Fruit fly (Drosophila melanogaster) ovary, adult (tissue): ENCODE results near the gene Cpr30B.
A peak's percentile ranks its signal among the peaks of the same experiment; 100 is the strongest.

ENCODE experiments used
- CG17801 ChIP-seq: fragments of 200-800 bp; optimal IDR thresholded peaks from 2 replicates; lab custom pipeline; 2019; ENCODE audit warnings: missing biosample characterization, mild to moderate bottlenecking, missing genetic modification characterization, moderate library complexity; ENCODE audit not compliant: partially characterized antibody

Gene Cpr30B

dm6 chr2L:9545511-9545910, 2.8 kb downstream of the Cpr30B start, which contains the start of gene CG13114:
CG13114 (plus strand) TSS chr2L:9545811.
- TF ChIP-seq CG17801 (GFP tag; lab: Kevin White, UChicago): peak; percentile 7

dm6 chr2L:9550880-9551279, 8.2 kb downstream of the Cpr30B start:
- TF ChIP-seq CG17801 (GFP tag; lab: Kevin White, UChicago): no peak

- TF ChIP-seq CG17801 (GFP tag; lab: Kevin White, UChicago): no peak
These were observed 15.2 kb downstream of the Cpr30B start for dm6 chr2L:9557858-9558257.

dm6 chr2L:9560045-9560587, 17.4 kb downstream of the Cpr30B start:
- no peak for TF ChIP-seq CG17801 (GFP tag; lab: Kevin White, UChicago)

- TF ChIP-seq CG17801 (GFP tag; lab: Kevin White, UChicago): no peak
These were observed 20.0 kb downstream of the Cpr30B start for dm6 chr2L:9562713-9563112.

dm6 chr2L:9564527-9564926, 21.8 kb downstream of the Cpr30B start:
- TF ChIP-seq CG17801 (GFP tag; lab: Kevin White, UChicago): no peak

- no peak for TF ChIP-seq CG17801 (GFP tag; lab: Kevin White, UChicago)
These were observed 22.7 kb downstream of the Cpr30B start, which contains the start of gene CG46468 for dm6 chr2L:9565387-9565786. CG46468 (minus strand) TSS chr2L:9565438.

- no peak for TF ChIP-seq CG17801 (GFP tag; lab: Kevin White, UChicago)
These were observed 24.0 kb downstream of the Cpr30B start, which contains the start of gene jp for dm6 chr2L:9566656-9567055. jp (minus strand) TSS chr2L:9566750.

- peak; percentile 93 for TF ChIP-seq CG17801 (GFP tag; lab: Kevin White, UChicago)
These were observed 24.7 kb downstream of the Cpr30B start for dm6 chr2L:9567398-9567856.

- peak; percentile 95 for TF ChIP-seq CG17801 (GFP tag; lab: Kevin White, UChicago)
These were observed 25.8 kb downstream of the Cpr30B start, which contains the start of gene brwl for dm6 chr2L:9568360-9569088. brwl (plus strand) TSS chr2L:9568890.

- TF ChIP-seq CG17801 (GFP tag; lab: Kevin White, UChicago): no peak
These were observed 26.5 kb downstream of the Cpr30B start for dm6 chr2L:9569131-9569530.

- TF ChIP-seq CG17801 (GFP tag; lab: Kevin White, UChicago): peak; percentile 98
These were observed 27.1 kb downstream of the Cpr30B start for dm6 chr2L:9569588-9570434.

dm6 chr2L:9570673-9571193, 28.1 kb downstream of the Cpr30B start:
- TF ChIP-seq CG17801 (GFP tag; lab: Kevin White, UChicago): peak; percentile 87

- TF ChIP-seq CG17801 (GFP tag; lab: Kevin White, UChicago): peak; percentile 78
These were observed 33.7 kb downstream of the Cpr30B start, which contains the start of gene Mtpalpha for dm6 chr2L:9576269-9576933. Mtpalpha (minus strand) TSS chr2L:9576769.
